Fruit fly (Drosophila melanogaster) whole organism, embryonic: Measurements from ENCODE around the gene CG4653.

Experiments
- Atf3 ChIP-seq: fragments of 200-800 bp; sonication (Bioruptor generic); optimal IDR thresholded peaks from 3 replicates; lab custom pipeline; 2016; ENCODE audit warnings: missing biosample characterization, missing genetic modification characterization
- B-H2 ChIP-seq: fragments of 200-800 bp; sonication (Bioruptor generic); optimal IDR thresholded peaks from 2 replicates; lab custom pipeline; 2018; ENCODE audit warnings: missing biosample characterization, mild to moderate bottlenecking, missing genetic modification characterization
- CG10543 ChIP-seq: fragments of 200-800 bp; sonication (Bioruptor generic); optimal IDR thresholded peaks from 3 replicates; lab custom pipeline; 2017; ENCODE audit warnings: missing biosample characterization, mild to moderate bottlenecking, missing genetic modification characterization, moderate library complexity
- CG10979 ChIP-seq: fragments of 200-800 bp; sonication (Bioruptor generic); optimal IDR thresholded peaks from 2 replicates; lab custom pipeline; 2018; ENCODE audit warnings: missing biosample characterization, mild to moderate bottlenecking, missing genetic modification characterization, moderate library complexity
- CG11085 ChIP-seq: fragments of 200-800 bp; sonication (Bioruptor generic); IDR thresholded peaks from 2 replicates; pipeline ENCODE4 v1.3.6; 2022; ENCODE audit warnings: missing biosample characterization, missing genetic modification characterization
- CG11247 ChIP-seq: fragments of 200-800 bp; sonication (Bioruptor generic); IDR thresholded peaks from 2 replicates; pipeline ENCODE4 v1.3.6; 2022; ENCODE audit warnings: missing biosample characterization, missing genetic modification characterization
- CG1233 ChIP-seq: fragments of 200-800 bp; sonication (Bioruptor generic); optimal IDR thresholded peaks from 4 replicates; lab custom pipeline; 2018; ENCODE audit warnings: missing biosample characterization, mild to moderate bottlenecking, missing genetic modification characterization
- CG12744 ChIP-seq: fragments of 200-800 bp; sonication (Bioruptor generic); optimal IDR thresholded peaks from 2 replicates; lab custom pipeline; 2016; ENCODE audit warnings: missing biosample characterization, missing genetic modification characterization
- CG14441 ChIP-seq: fragments of 200-800 bp; sonication (Bioruptor generic); IDR thresholded peaks from 2 replicates; pipeline ENCODE4 v1.3.6; 2022; ENCODE audit warnings: missing biosample characterization, missing genetic modification characterization
- CG15011 ChIP-seq: fragments of 200-800 bp; sonication (Bioruptor generic); optimal IDR thresholded peaks from 3 replicates; lab custom pipeline; 2018; ENCODE audit warnings: missing biosample characterization, mild to moderate bottlenecking, missing genetic modification characterization
- CG15601 ChIP-seq: fragments of 200-800 bp; sonication (Bioruptor generic); optimal IDR thresholded peaks from 3 replicates; lab custom pipeline; 2019; ENCODE audit warnings: missing biosample characterization, mild to moderate bottlenecking, missing genetic modification characterization, moderate library complexity
- CG17328 ChIP-seq: fragments of 200-800 bp; sonication (Bioruptor generic); IDR thresholded peaks from 2 replicates; pipeline ENCODE4 v1.3.6; 2022; ENCODE audit warnings: missing biosample characterization, missing genetic modification characterization
- CG17385 ChIP-seq: fragments of 200-800 bp; sonication (Bioruptor generic); optimal IDR thresholded peaks from 3 replicates; lab custom pipeline; 2018; ENCODE audit warnings: missing biosample characterization, mild to moderate bottlenecking, missing genetic modification characterization
- CG17912 ChIP-seq: fragments of 200-800 bp; sonication (Bioruptor generic); optimal IDR thresholded peaks from 2 replicates; lab custom pipeline; 2018; ENCODE audit warnings: missing biosample characterization, mild to moderate bottlenecking, missing genetic modification characterization
- CG1792 ChIP-seq: fragments of 200-800 bp; sonication (Bioruptor generic); optimal IDR thresholded peaks from 2 replicates; lab custom pipeline; 2016; ENCODE audit warnings: missing biosample characterization, missing genetic modification characterization
- CG31441 ChIP-seq: fragments of 200-800 bp; sonication (Bioruptor generic); IDR thresholded peaks from 2 replicates; pipeline ENCODE4 v1.3.6; 2022; ENCODE audit warnings: missing biosample characterization, missing genetic modification characterization
- CG7786 ChIP-seq: fragments of 200-800 bp; sonication (Bioruptor generic); optimal IDR thresholded peaks from 2 replicates; lab custom pipeline; 2016; ENCODE audit warnings: missing biosample characterization, missing genetic modification characterization
- CG8924 ChIP-seq: fragments of 200-800 bp; optimal IDR thresholded peaks from 3 replicates; lab custom pipeline; 2019; ENCODE audit warnings: missing biosample characterization, mild to moderate bottlenecking, missing genetic modification characterization, moderate library complexity
- CG9817 ChIP-seq: fragments of 200-800 bp; sonication (Bioruptor generic); optimal IDR thresholded peaks from 2 replicates; lab custom pipeline; 2018; ENCODE audit warnings: missing biosample characterization, mild to moderate bottlenecking, missing genetic modification characterization, moderate library complexity
- Chrac-16 ChIP-seq: fragments of 200-800 bp; sonication (Bioruptor generic); optimal IDR thresholded peaks from 3 replicates; lab custom pipeline; 2016; ENCODE audit warnings: missing biosample characterization, missing genetic modification characterization
- CoRest ChIP-seq: fragments of 200-800 bp; sonication (Bioruptor generic); optimal IDR thresholded peaks from 3 replicates; lab custom pipeline; 2018; ENCODE audit warnings: missing biosample characterization, mild to moderate bottlenecking, missing genetic modification characterization, moderate library complexity
- Dfd ChIP-seq, 2 experiments: fragments of >200 bp; optimal IDR thresholded peaks; 2 replicates each; lab custom pipeline; 2017; ENCODE audit warnings: missing biosample characterization in 2 of 2, missing genetic modification characterization in 2 of 2
- Eip74EF ChIP-seq, 2 experiments: fragments of 200-800 bp in 1 of 2; fragments of >200 bp in 1 of 2; sonication (Bioruptor generic) in 1 of 2; optimal IDR thresholded peaks; 2 replicates each; lab custom pipeline; 2017 to 2019; ENCODE audit warnings: missing biosample characterization in 2 of 2, missing genetic modification characterization in 2 of 2, mild to moderate bottlenecking in 1 of 2, moderate library complexity in 1 of 2
- Fer1 ChIP-seq: fragments of 200-800 bp; sonication (Bioruptor generic); optimal IDR thresholded peaks from 2 replicates; lab custom pipeline; 2017; ENCODE audit warnings: missing biosample characterization, mild to moderate bottlenecking, missing genetic modification characterization
- Hand ChIP-seq: fragments of 200-800 bp; sonication (Bioruptor generic); optimal IDR thresholded peaks from 2 replicates; lab custom pipeline; 2017; ENCODE audit warnings: mild to moderate bottlenecking, missing biosample characterization, missing genetic modification reagents, missing genetic modification characterization
- Hr39 ChIP-seq: fragments of >200 bp; optimal IDR thresholded peaks from 2 replicates; lab custom pipeline; 2017
- Hsf ChIP-seq: fragments of 200-800 bp; sonication (Bioruptor generic); optimal IDR thresholded peaks from 3 replicates; lab custom pipeline; 2016; ENCODE audit warnings: missing biosample characterization, missing genetic modification characterization
- Lhr ChIP-seq: fragments of 200-800 bp; sonication (Bioruptor generic); optimal IDR thresholded peaks from 3 replicates; lab custom pipeline; 2017; ENCODE audit warnings: mild to moderate bottlenecking, missing biosample characterization, missing genetic modification reagents, missing genetic modification characterization
- Lim3 ChIP-seq: fragments of 200-800 bp; sonication (Bioruptor generic); IDR thresholded peaks from 2 replicates; pipeline ENCODE4 v1.3.6; 2022; ENCODE audit warnings: missing biosample characterization, missing genetic modification characterization
- MTF-1 ChIP-seq: fragments of 200-800 bp; sonication (Bioruptor generic); optimal IDR thresholded peaks from 2 replicates; lab custom pipeline; 2018; ENCODE audit warnings: missing biosample characterization, mild to moderate bottlenecking, missing genetic modification characterization, borderline replicate concordance
- Mrtf ChIP-seq: fragments of 200-800 bp; sonication (Bioruptor generic); IDR thresholded peaks from 3 replicates; pipeline ENCODE4 v1.3.6; 2022; ENCODE audit warnings: missing biosample characterization, missing genetic modification characterization
- Rfx ChIP-seq: fragments of 200-800 bp; sonication (Bioruptor generic); IDR thresholded peaks from 2 replicates; pipeline ENCODE4 v1.3.6; 2022; ENCODE audit warnings: missing biosample characterization, missing genetic modification characterization
- Sox100B ChIP-seq: fragments of 200-800 bp; sonication (Bioruptor generic); optimal IDR thresholded peaks from 3 replicates; lab custom pipeline; 2018; ENCODE audit warnings: missing biosample characterization, mild to moderate bottlenecking, missing genetic modification characterization
- abd-A ChIP-seq: fragments of 200-800 bp; sonication (Bioruptor generic); optimal IDR thresholded peaks from 3 replicates; lab custom pipeline; 2019; ENCODE audit warnings: missing biosample characterization, mild to moderate bottlenecking, missing genetic modification characterization, moderate library complexity
- ase ChIP-seq: fragments of 200-800 bp; sonication (Bioruptor generic); IDR thresholded peaks from 3 replicates; pipeline ENCODE4 v1.3.6; 2022; ENCODE audit warnings: missing biosample characterization, missing genetic modification characterization
- bowl ChIP-seq: fragments of 200-800 bp; sonication (Bioruptor generic); IDR thresholded peaks from 2 replicates; pipeline ENCODE4 v1.3.6; 2022; ENCODE audit warnings: missing biosample characterization, missing genetic modification characterization
- croc ChIP-seq: fragments of 200-800 bp; sonication (Bioruptor generic); conservative IDR thresholded peaks from 3 replicates; pipeline ENCODE4 v1.3.6; 2022; ENCODE audit warnings: missing biosample characterization, missing genetic modification characterization
- crp ChIP-seq, 2 experiments: fragments of 200-800 bp; sonication (Bioruptor generic); optimal IDR thresholded peaks; 2 replicates in 1 of 2; 3 replicates in 1 of 2; lab custom pipeline; 2017; ENCODE audit warnings: missing biosample characterization in 2 of 2, missing genetic modification characterization in 2 of 2, mild to moderate bottlenecking in 1 of 2, moderate library complexity in 1 of 2
- danr ChIP-seq: fragments of 200-800 bp; sonication (Bioruptor generic); IDR thresholded peaks from 2 replicates; pipeline ENCODE4 v1.3.6; 2022; ENCODE audit warnings: missing biosample characterization, missing genetic modification characterization
- emc ChIP-seq: fragments of 200-800 bp; sonication (Bioruptor generic); optimal IDR thresholded peaks from 2 replicates; lab custom pipeline; 2016; ENCODE audit warnings: missing biosample characterization, missing genetic modification characterization
- gem ChIP-seq: fragments of 200-800 bp; sonication (Bioruptor generic); optimal IDR thresholded peaks from 2 replicates; lab custom pipeline; 2019; ENCODE audit warnings: missing biosample characterization, mild to moderate bottlenecking, missing genetic modification characterization, moderate library complexity
- ind ChIP-seq: fragments of 200-800 bp; sonication (Bioruptor generic); optimal IDR thresholded peaks from 3 replicates; lab custom pipeline; 2016; ENCODE audit warnings: missing biosample characterization, missing genetic modification characterization
- kay ChIP-seq: fragments of 200-800 bp; sonication (Bioruptor generic); optimal IDR thresholded peaks from 2 replicates; lab custom pipeline; 2016; ENCODE audit warnings: missing biosample characterization, missing genetic modification characterization
- oc ChIP-seq: fragments of 200-800 bp; sonication (Bioruptor generic); optimal IDR thresholded peaks from 2 replicates; lab custom pipeline; 2018; ENCODE audit warnings: missing biosample characterization, mild to moderate bottlenecking, missing genetic modification characterization, moderate library complexity
- phol ChIP-seq: fragments of 200-800 bp; sonication (Bioruptor generic); optimal IDR thresholded peaks from 3 replicates; lab custom pipeline; 2018; ENCODE audit warnings: missing biosample characterization, mild to moderate bottlenecking, missing genetic modification characterization, moderate library complexity
- pum ChIP-seq: fragments of 200-800 bp; sonication (Bioruptor generic); optimal IDR thresholded peaks from 2 replicates; lab custom pipeline; 2016; ENCODE audit warnings: missing biosample characterization, missing genetic modification characterization
- rib ChIP-seq: fragments of 200-800 bp; sonication (Bioruptor generic); IDR thresholded peaks from 2 replicates; pipeline ENCODE4 v1.3.6; 2022; ENCODE audit warnings: missing biosample characterization, missing genetic modification characterization
- sens ChIP-seq: fragments of 200-800 bp; sonication (Bioruptor generic); peaks from one replicate; lab custom pipeline; 2016; ENCODE audit warnings: missing biosample characterization, missing genetic modification characterization
- sens-2 ChIP-seq: fragments of 200-800 bp; sonication (Bioruptor generic); IDR thresholded peaks from 2 replicates; pipeline ENCODE4 v1.3.6; 2022; ENCODE audit warnings: missing biosample characterization, missing genetic modification characterization
- wor ChIP-seq: fragments of 200-800 bp; sonication (Bioruptor generic); IDR thresholded peaks from 2 replicates; pipeline ENCODE4 v1.3.6; 2022; ENCODE audit warnings: missing biosample characterization, missing genetic modification characterization

The CG4653 gene

DNA sequence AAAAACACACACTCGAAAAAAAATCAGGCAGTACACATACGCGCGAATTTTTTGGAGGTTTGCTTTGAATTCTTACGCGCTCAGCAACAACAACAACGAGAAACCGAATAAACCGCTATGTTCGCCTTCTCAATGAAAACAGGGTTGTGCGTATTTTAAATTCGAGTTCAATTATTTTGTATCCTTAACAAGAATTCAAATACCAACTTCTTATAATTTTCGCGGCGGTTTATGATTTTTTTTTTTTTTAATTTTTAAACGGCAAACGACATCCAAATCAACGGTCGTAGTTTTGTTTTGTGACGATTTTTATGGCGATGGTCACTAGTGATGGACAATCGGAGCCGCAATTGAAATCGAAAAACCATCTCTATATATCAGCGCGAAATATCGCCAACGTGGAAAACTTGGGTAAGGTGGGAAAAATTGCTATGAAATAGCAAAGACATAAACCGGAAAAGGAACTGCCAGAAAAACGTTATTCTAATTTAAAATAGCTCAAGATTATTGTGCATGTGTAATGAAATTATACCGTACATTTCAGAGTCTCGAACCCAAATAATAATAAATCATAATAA is 47.8 kb downstream of the CG4653 start, which contains the start of gene goe (continued):
- TF ChIP-seq CG31441, result 0 out of 2 replicates have a peak, but pooled peaks have one; percentile 32
- TF ChIP-seq oc (tag; lab: Kevin White, UChicago), result peak; percentile 43
- TF ChIP-seq CG14441 (GFP tag; lab: Robert Waterston, UW), result peak; percentile 78
- peak; percentile 29 for TF ChIP-seq Sox100B (GFP tag; lab: Kevin White, UChicago)
- peak; percentile 82 for TF ChIP-seq CoRest (tag; lab: Kevin White, UChicago)
- 0 out of 2 replicates have a peak, but pooled peaks have one; percentile 32 for TF ChIP-seq danr (GFP tag; lab: Robert Waterston, UW)
- TF ChIP-seq Hand (GFP tag; lab: Kevin White, UChicago), result peak; percentile 52
- no peak for TF ChIP-seq Lim3 (GFP tag; lab: Robert Waterston, UW)
- TF ChIP-seq CG17328 (GFP tag; lab: Robert Waterston, UW), result peak; percentile 82
- peak; percentile 84 for TF ChIP-seq CG9817 (tag; lab: Kevin White, UChicago)
- peak; percentile 59 for TF ChIP-seq emc
- TF ChIP-seq crp (GFP tag; optimal IDR thresholded peaks at IDR 0.05; lab: Kevin White, UChicago), result peak in 1 of 2 experiments; percentile 44
- TF ChIP-seq gem, result peak; percentile 69
- TF ChIP-seq ind (GFP tag; lab: Kevin White, UChicago), result peak; percentile 59
- peak; percentile 62 for TF ChIP-seq CG15011 (GFP tag; lab: Kevin White, UChicago)
- TF ChIP-seq CG17385 (GFP tag; lab: Kevin White, UChicago), result peak; percentile 73
- TF ChIP-seq Atf3 (GFP tag; lab: Kevin White, UChicago), result peak; percentile 74
- TF ChIP-seq CG8924, result peak; percentile 30
- TF ChIP-seq ase (GFP tag; lab: Robert Waterston, UW), result peak; percentile 73; the same call in 2 of the 3 replicates
- peak; percentile 84 for TF ChIP-seq CG11247 (GFP tag; lab: Robert Waterston, UW)
- TF ChIP-seq B-H2 (GFP tag; lab: Kevin White, UChicago), result peak; percentile 74
- TF ChIP-seq phol, result peak; percentile 75
- peak; percentile 95 for TF ChIP-seq Lhr
- TF ChIP-seq kay (GFP tag; lab: Kevin White, UChicago), result peak; percentile 38
- no peak; the same call in 1 of the 2 replicates for TF ChIP-seq rib (GFP tag; lab: Robert Waterston, UW)
- peak; percentile 5 for TF ChIP-seq CG1792 (GFP tag; lab: Kevin White, UChicago)
- TF ChIP-seq Hr39, result no peak
- TF ChIP-seq Fer1, result peak; percentile 77
- TF ChIP-seq sens-2, result peak; percentile 70
- peak; percentile 62; the same call in 1 of the 2 replicates for TF ChIP-seq bowl (GFP tag; lab: Robert Waterston, UW)
- TF ChIP-seq pum (GFP tag; lab: Kevin White, UChicago), result peak; percentile 66
- peak; percentile 76 for TF ChIP-seq CG12744 (GFP tag; lab: Kevin White, UChicago)
- peak; percentile 89 for TF ChIP-seq CG10543 (GFP tag; lab: Kevin White, UChicago)
- peak; percentile 80 for TF ChIP-seq CG7786
- peak in 1 of 2 experiments; percentile 3 for TF ChIP-seq Eip74EF (GFP tag; optimal IDR thresholded peaks at IDR 0.05; lab: Kevin White, UChicago)
- TF ChIP-seq wor (GFP tag; lab: Robert Waterston, UW), result no peak
- peak; percentile 59; the same call in 2 of the 3 replicates for TF ChIP-seq croc (GFP tag; lab: Robert Waterston, UW)
- TF ChIP-seq CG11085 (GFP tag; lab: Robert Waterston, UW), result peak; percentile 86
- TF ChIP-seq Hsf (GFP tag; lab: Kevin White, UChicago), result peak; percentile 85
- peak; percentile 97 for TF ChIP-seq sens (GFP tag; lab: Kevin White, UChicago)
- TF ChIP-seq CG10979 (tag; lab: Kevin White, UChicago), result peak; percentile 30
- TF ChIP-seq Rfx (GFP tag; lab: Robert Waterston, UW), result peak; percentile 91
- peak; percentile 76 for TF ChIP-seq CG1233 (GFP tag; lab: Kevin White, UChicago)
- peak; percentile 76 for TF ChIP-seq Chrac-16 (GFP tag; lab: Kevin White, UChicago)
- TF ChIP-seq Dfd (GFP tag; optimal IDR thresholded peaks at IDR 0.05; lab: Kevin White, UChicago), result no peak
- TF ChIP-seq MTF-1, result peak; percentile 81
- peak; percentile 85 for TF ChIP-seq CG15601 (tag; lab: Kevin White, UChicago)
- TF ChIP-seq CG17912, result peak; percentile 91
- peak; percentile 74 for TF ChIP-seq Mrtf (GFP tag; lab: Robert Waterston, UW)
- no peak for TF ChIP-seq abd-A (tag; lab: Kevin White, UChicago)
